Fruit fly (Drosophila melanogaster) whole organism, embryonic: ENCODE data around the gene CG7970.
A peak's percentile ranks its signal among the peaks of the same experiment; 100 is the strongest.

ENCODE experiments used
- Bteb2 ChIP-seq: fragments of 200-800 bp; sonication (Bioruptor generic); optimal IDR thresholded peaks from 2 replicates; lab custom pipeline; 2016; ENCODE audit warnings: missing biosample characterization, missing genetic modification characterization
- CG11456 ChIP-seq: fragments of 200-800 bp; sonication (Bioruptor generic); IDR thresholded peaks from 3 replicates; pipeline ENCODE4 v1.3.6; 2022; ENCODE audit warnings: missing biosample characterization, missing genetic modification characterization
- CG11723 ChIP-seq: fragments of 200-800 bp; sonication (Bioruptor generic); optimal IDR thresholded peaks from 2 replicates; lab custom pipeline; 2017; ENCODE audit warnings: missing biosample characterization, mild to moderate bottlenecking, missing genetic modification characterization
- CG12236 ChIP-seq: fragments of 200-800 bp; sonication (Bioruptor generic); optimal IDR thresholded peaks from 2 replicates; lab custom pipeline; 2016; ENCODE audit warnings: missing biosample characterization, missing genetic modification characterization
- CG1602 ChIP-seq: fragments of 200-800 bp; sonication (Bioruptor generic); optimal IDR thresholded peaks from 3 replicates; lab custom pipeline; 2016; ENCODE audit warnings: missing biosample characterization, missing genetic modification characterization
- CG16779 ChIP-seq: fragments of 200-800 bp; sonication (Bioruptor generic); IDR thresholded peaks from 2 replicates; pipeline ENCODE4 v1.3.6; 2022; ENCODE audit warnings: missing biosample characterization, missing genetic modification characterization
- CG17359 ChIP-seq: fragments of 200-800 bp; sonication (Bioruptor generic); optimal IDR thresholded peaks from 3 replicates; lab custom pipeline; 2018; ENCODE audit warnings: missing biosample characterization, mild to moderate bottlenecking, missing genetic modification characterization, moderate library complexity
- CG2202 ChIP-seq: fragments of 200-800 bp; sonication (Bioruptor generic); optimal IDR thresholded peaks from 2 replicates; lab custom pipeline; 2018; ENCODE audit warnings: missing biosample characterization, mild to moderate bottlenecking, missing genetic modification characterization
- CG31365 ChIP-seq: fragments of 200-800 bp; sonication (Bioruptor generic); optimal IDR thresholded peaks from 2 replicates; lab custom pipeline; 2018; ENCODE audit warnings: missing biosample characterization, mild to moderate bottlenecking, missing genetic modification characterization
- CG3281 ChIP-seq: fragments of 200-800 bp; sonication (Bioruptor generic); optimal IDR thresholded peaks from 3 replicates; lab custom pipeline; 2017; ENCODE audit warnings: missing biosample characterization, mild to moderate bottlenecking, missing genetic modification characterization
- CG33557 ChIP-seq: fragments of 200-800 bp; sonication (Bioruptor generic); optimal IDR thresholded peaks from 2 replicates; lab custom pipeline; 2019; ENCODE audit warnings: missing biosample characterization, mild to moderate bottlenecking, missing genetic modification characterization, moderate library complexity
- CG4328 ChIP-seq: fragments of 200-800 bp; sonication (Bioruptor generic); optimal IDR thresholded peaks from 3 replicates; lab custom pipeline; 2017; ENCODE audit warnings: missing biosample characterization, missing genetic modification reagents, missing genetic modification characterization
- CG4617 ChIP-seq: fragments of 200-800 bp; sonication (Bioruptor generic); optimal IDR thresholded peaks from 3 replicates; lab custom pipeline; 2016; ENCODE audit warnings: missing biosample characterization, missing genetic modification characterization, borderline replicate concordance
- CG7745 ChIP-seq: fragments of 200-800 bp; sonication (Bioruptor generic); optimal IDR thresholded peaks from 2 replicates; lab custom pipeline; 2018; ENCODE audit warnings: missing biosample characterization, mild to moderate bottlenecking, missing genetic modification characterization, moderate library complexity
- Dip3 ChIP-seq: fragments of 200-800 bp; sonication (Bioruptor generic); optimal IDR thresholded peaks from 3 replicates; lab custom pipeline; 2016; ENCODE audit warnings: missing biosample characterization, missing genetic modification characterization
- Elba2 ChIP-seq: fragments of 200-800 bp; sonication (Bioruptor generic); optimal IDR thresholded peaks from 3 replicates; lab custom pipeline; 2016; ENCODE audit warnings: missing biosample characterization, missing genetic modification characterization
- Ets97D ChIP-seq: fragments of 200-800 bp; sonication (Bioruptor generic); optimal IDR thresholded peaks from 3 replicates; lab custom pipeline; 2016; ENCODE audit warnings: missing biosample characterization, missing genetic modification characterization
- Fer3 ChIP-seq: fragments of 200-800 bp; sonication (Bioruptor generic); optimal IDR thresholded peaks from 2 replicates; lab custom pipeline; 2018; ENCODE audit warnings: missing biosample characterization, mild to moderate bottlenecking, missing genetic modification characterization, moderate library complexity
- Hand ChIP-seq: fragments of 200-800 bp; sonication (Bioruptor generic); optimal IDR thresholded peaks from 2 replicates; lab custom pipeline; 2017; ENCODE audit warnings: mild to moderate bottlenecking, missing biosample characterization, missing genetic modification reagents, missing genetic modification characterization
- HmgD ChIP-seq: fragments of 200-800 bp; sonication (Bioruptor generic); optimal IDR thresholded peaks from 3 replicates; lab custom pipeline; 2016; ENCODE audit warnings: missing biosample characterization, missing genetic modification characterization
- Hr3 ChIP-seq: fragments of 200-800 bp; sonication (Bioruptor generic); optimal IDR thresholded peaks from 3 replicates; lab custom pipeline; 2016; ENCODE audit warnings: missing biosample characterization, missing genetic modification characterization
- Lhr ChIP-seq: fragments of 200-800 bp; sonication (Bioruptor generic); optimal IDR thresholded peaks from 3 replicates; lab custom pipeline; 2017; ENCODE audit warnings: mild to moderate bottlenecking, missing biosample characterization, missing genetic modification reagents, missing genetic modification characterization
- Lpt ChIP-seq: fragments of >200 bp; optimal IDR thresholded peaks from 2 replicates; lab custom pipeline; 2018; ENCODE audit warnings: missing biosample characterization, missing genetic modification characterization
- Myb ChIP-seq: fragments of 200-800 bp; sonication (Bioruptor generic); optimal IDR thresholded peaks from 2 replicates; lab custom pipeline; 2016; ENCODE audit warnings: missing biosample characterization, missing genetic modification characterization
- Vsx1 ChIP-seq: fragments of 200-800 bp; sonication (Bioruptor generic); optimal IDR thresholded peaks from 2 replicates; lab custom pipeline; 2017; ENCODE audit warnings: missing biosample characterization, mild to moderate bottlenecking, missing genetic modification characterization, missing genetic modification reagents
- ap ChIP-seq: fragments of 200-800 bp; sonication (Bioruptor generic); IDR thresholded peaks from 2 replicates; pipeline ENCODE4 v1.3.6; 2022; ENCODE audit warnings: missing biosample characterization, missing genetic modification characterization
- ash1 ChIP-seq: fragments of 200-800 bp; sonication (Bioruptor generic); optimal IDR thresholded peaks from 2 replicates; lab custom pipeline; 2018; ENCODE audit warnings: missing biosample characterization, mild to moderate bottlenecking, missing genetic modification characterization
- bcd ChIP-seq: fragments of 200-800 bp; sonication (Bioruptor generic); optimal IDR thresholded peaks from 2 replicates; lab custom pipeline; 2017; ENCODE audit warnings: missing biosample characterization, mild to moderate bottlenecking, missing genetic modification characterization
- cad ChIP-seq: fragments of >200 bp; optimal IDR thresholded peaks from 2 replicates; lab custom pipeline; 2017; ENCODE audit warnings: missing biosample characterization, missing genetic modification characterization
- chif ChIP-seq, 2 experiments: fragments of 200-800 bp; sonication (Bioruptor generic); optimal IDR thresholded peaks; 3 replicates each; lab custom pipeline; 2016; ENCODE audit warnings: missing biosample characterization in 2 of 2, missing genetic modification characterization in 2 of 2
- chn ChIP-seq: fragments of 200-800 bp; sonication (Bioruptor generic); optimal IDR thresholded peaks from 2 replicates; lab custom pipeline; 2016; ENCODE audit warnings: missing biosample characterization, missing genetic modification characterization
- croc ChIP-seq: fragments of 200-800 bp; sonication (Bioruptor generic); conservative IDR thresholded peaks from 3 replicates; pipeline ENCODE4 v1.3.6; 2022; ENCODE audit warnings: missing biosample characterization, missing genetic modification characterization
- crp ChIP-seq, 2 experiments: fragments of 200-800 bp; sonication (Bioruptor generic); optimal IDR thresholded peaks; 2 replicates in 1 of 2; 3 replicates in 1 of 2; lab custom pipeline; 2017; ENCODE audit warnings: missing biosample characterization in 2 of 2, missing genetic modification characterization in 2 of 2, mild to moderate bottlenecking in 1 of 2, moderate library complexity in 1 of 2
- en ChIP-seq: fragments of 200-800 bp; sonication (Bioruptor generic); optimal IDR thresholded peaks from 2 replicates; lab custom pipeline; 2016; ENCODE audit warnings: missing biosample characterization, missing genetic modification characterization
- ewg ChIP-seq: fragments of 200-800 bp; sonication (Bioruptor generic); optimal IDR thresholded peaks from 3 replicates; lab custom pipeline; 2017; ENCODE audit warnings: mild to moderate bottlenecking, missing biosample characterization, missing genetic modification reagents, missing genetic modification characterization
- fd102C ChIP-seq: fragments of 200-800 bp; sonication (Bioruptor generic); optimal IDR thresholded peaks from 2 replicates; lab custom pipeline; 2018; ENCODE audit warnings: missing biosample characterization, mild to moderate bottlenecking, missing genetic modification characterization, moderate library complexity
- fd96Cb ChIP-seq: fragments of 200-800 bp; sonication (Bioruptor generic); optimal IDR thresholded peaks from 2 replicates; lab custom pipeline; 2018; ENCODE audit warnings: missing biosample characterization, mild to moderate bottlenecking, missing genetic modification characterization, moderate library complexity
- ftz-f1 ChIP-seq: fragments of 200-800 bp; sonication (Bioruptor generic); optimal IDR thresholded peaks from 2 replicates; lab custom pipeline; 2016; ENCODE audit warnings: missing biosample characterization, missing genetic modification characterization
- grn ChIP-seq: fragments of 200-800 bp; sonication (Bioruptor generic); optimal IDR thresholded peaks from 3 replicates; lab custom pipeline; 2017; ENCODE audit warnings: missing biosample characterization, missing genetic modification characterization
- gsb-n ChIP-seq: fragments of 200-800 bp; sonication (Bioruptor generic); optimal IDR thresholded peaks from 3 replicates; lab custom pipeline; 2018; ENCODE audit warnings: missing biosample characterization, mild to moderate bottlenecking, missing genetic modification characterization
- her ChIP-seq: fragments of 200-800 bp; sonication (Bioruptor generic); optimal IDR thresholded peaks from 2 replicates; lab custom pipeline; 2016; ENCODE audit warnings: missing biosample characterization, missing genetic modification characterization
- kay ChIP-seq: fragments of 200-800 bp; sonication (Bioruptor generic); optimal IDR thresholded peaks from 2 replicates; lab custom pipeline; 2016; ENCODE audit warnings: missing biosample characterization, missing genetic modification characterization
- luna ChIP-seq: fragments of 200-800 bp; sonication (Bioruptor generic); optimal IDR thresholded peaks from 2 replicates; lab custom pipeline; 2016; ENCODE audit warnings: missing biosample characterization, missing genetic modification characterization
- ranshi ChIP-seq: fragments of 200-800 bp; sonication (Bioruptor generic); IDR thresholded peaks from 2 replicates; pipeline ENCODE4 v1.3.6; 2022; ENCODE audit warnings: missing biosample characterization, missing genetic modification characterization
- row ChIP-seq: fragments of 200-800 bp; sonication (Bioruptor generic); IDR thresholded peaks from 3 replicates; pipeline ENCODE4 v1.3.6; 2022; ENCODE audit warnings: missing biosample characterization, missing genetic modification characterization
- sisA ChIP-seq: fragments of 200-800 bp; sonication (Bioruptor generic); IDR thresholded peaks from 2 replicates; pipeline ENCODE4 v1.3.6; 2022; ENCODE audit warnings: missing biosample characterization, missing genetic modification characterization
- tna ChIP-seq: fragments of 200-800 bp; sonication (Bioruptor generic); IDR thresholded peaks from 2 replicates; pipeline ENCODE4 v1.3.6; 2022; ENCODE audit warnings: missing biosample characterization, missing genetic modification characterization; ENCODE audit not compliant: partially characterized antibody
- trem ChIP-seq: fragments of 200-800 bp; optimal IDR thresholded peaks from 3 replicates; lab custom pipeline; 2019; ENCODE audit warnings: missing biosample characterization, mild to moderate bottlenecking, missing genetic modification characterization, moderate library complexity
- usp ChIP-seq: fragments of >200 bp; optimal IDR thresholded peaks from 2 replicates; lab custom pipeline; 2017; ENCODE audit warnings: missing biosample characterization, missing genetic modification characterization
- wor ChIP-seq: fragments of 200-800 bp; sonication (Bioruptor generic); IDR thresholded peaks from 2 replicates; pipeline ENCODE4 v1.3.6; 2022; ENCODE audit warnings: missing biosample characterization, missing genetic modification characterization
- zen2 ChIP-seq: fragments of 200-800 bp; sonication (Bioruptor generic); IDR thresholded peaks from 3 replicates; pipeline ENCODE4 v1.3.6; 2022; ENCODE audit warnings: missing biosample characterization, missing genetic modification characterization; ENCODE audit not compliant: partially characterized antibody

CG7970 gene

DNA sequence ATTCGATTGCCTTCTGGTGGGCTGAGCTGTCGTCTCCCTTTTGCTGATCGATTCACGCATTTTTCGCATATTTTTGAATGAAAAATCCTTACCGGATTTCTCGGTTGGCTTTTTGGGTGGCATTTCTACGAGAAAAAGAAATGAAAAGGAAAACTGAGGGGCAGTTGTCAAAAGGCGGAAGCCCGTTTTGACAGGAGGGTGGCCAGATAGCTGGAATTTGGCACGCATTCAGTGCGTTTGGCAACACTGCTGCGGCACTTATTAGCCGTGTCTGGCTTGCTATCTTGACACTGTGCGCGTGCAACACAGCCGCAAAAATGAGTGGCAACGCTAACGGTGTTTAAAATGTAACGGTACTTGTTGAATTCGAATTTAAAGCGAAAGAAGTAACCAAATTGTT, 16.0 kb downstream of the CG7970 start, which contains the start of gene RpL23A (continued):
- TF ChIP-seq usp (GFP tag; lab: Kevin White, UChicago) (no peak), Dip3 (GFP tag; lab: Kevin White, UChicago) (peak; percentile 94), wor (peak; percentile 64), chn (GFP tag; lab: Kevin White, UChicago) (peak; percentile 95), CG4617 (GFP tag; lab: Kevin White, UChicago) (peak; percentile 93), Myb (GFP tag; lab: Kevin White, UChicago) (peak; percentile 100), Bteb2 (GFP tag; lab: Kevin White, UChicago) (peak; percentile 95), HmgD (peak; percentile 99), CG3281 (GFP tag; lab: Kevin White, UChicago) (peak; percentile 94), CG7745 (tag; lab: Kevin White, UChicago) (peak; percentile 70), CG11456 (GFP tag; lab: Robert Waterston, UW) (peak; percentile 98), ftz-f1 (GFP tag; lab: Kevin White, UChicago) (peak; percentile 91), CG11723 (GFP tag; lab: Kevin White, UChicago) (peak; percentile 94), Hand (peak; percentile 78), fd96Cb (tag; lab: Kevin White, UChicago) (peak; percentile 74), Lhr (GFP tag; lab: Kevin White, UChicago) (peak; percentile 99), en (GFP tag; lab: Kevin White, UChicago) (peak; percentile 93), ap (GFP tag; lab: Robert Waterston, UW) (peak; percentile 85), CG4328 (GFP tag; lab: Kevin White, UChicago) (peak; percentile 96), bcd (GFP tag; lab: Kevin White, UChicago) (peak; percentile 99), fd102C (GFP tag; lab: Kevin White, UChicago) (peak; percentile 93), ranshi (GFP tag; lab: Robert Waterston, UW) (peak; percentile 95), crp (GFP tag; optimal IDR thresholded peaks at IDR 0.05; lab: Kevin White, UChicago) (peak in 1 of 2 experiments; percentile 73), cad (no peak), CG16779 (peak; percentile 93), kay (GFP tag; lab: Kevin White, UChicago) (peak; percentile 78), sisA (peak; percentile 94), CG17359 (tag; lab: Kevin White, UChicago) (peak; percentile 92), Ets97D (GFP tag; lab: Kevin White, UChicago) (peak; percentile 100), chif (GFP tag; optimal IDR thresholded peaks at IDR 0.05; lab: Kevin White, UChicago) (peak; percentile 95 to 96), row (peak; percentile 73), trem (tag; lab: Kevin White, UChicago) (peak; percentile 91), Fer3 (tag; lab: Kevin White, UChicago) (peak; percentile 94), Lpt (GFP tag; lab: Kevin White, UChicago) (no peak), her (GFP tag; lab: Kevin White, UChicago) (peak; percentile 96), Elba2 (GFP tag; lab: Kevin White, UChicago) (peak; percentile 72), ash1 (GFP tag; lab: Kevin White, UChicago) (peak; percentile 98), CG2202 (tag; lab: Kevin White, UChicago) (peak; percentile 86), CG33557 (GFP tag; lab: Kevin White, UChicago) (peak; percentile 87), zen2 (GFP tag; lab: Robert Waterston, UW) (no peak), ewg (GFP tag; lab: Kevin White, UChicago) (peak; percentile 93), tna (no peak), Hr3 (GFP tag; lab: Kevin White, UChicago) (peak; percentile 92), Vsx1 (GFP tag; lab: Kevin White, UChicago) (peak; percentile 98), croc (GFP tag; lab: Robert Waterston, UW) (peak; percentile 85), gsb-n (peak; percentile 92), CG1602 (GFP tag; lab: Kevin White, UChicago) (peak; percentile 88), CG12236 (GFP tag; lab: Kevin White, UChicago) (peak; percentile 89), luna (GFP tag; lab: Kevin White, UChicago) (peak; percentile 96), CG31365 (tag; lab: Kevin White, UChicago) (peak; percentile 81), grn (peak; percentile 92)
